Worm (Caenorhabditis elegans) whole organism, L3 larva: ENCODE data around the gene C44B9.3.

Experiments used
- R02D3.7 ChIP-seq: fragments of 150-350 bp; optimal IDR thresholded peaks from 2 replicates; lab custom pipeline; 2014; ENCODE audit warnings: missing biosample characterization, missing genetic modification characterization
- ZK546.5 ChIP-seq: sonication (generic microtip); optimal IDR thresholded peaks from 2 replicates; lab custom pipeline; 2017; ENCODE audit warnings: missing biosample characterization, missing genetic modification characterization
- aly-2 ChIP-seq: fragments of 150-350 bp; optimal IDR thresholded peaks from 2 replicates; lab custom pipeline; 2014; ENCODE audit warnings: missing biosample characterization, missing genetic modification characterization
- ama-1 ChIP-seq: fragments of 150-350 bp; optimal IDR thresholded peaks from 2 replicates; lab custom pipeline; 2018
- ceh-16 ChIP-seq: sonication (generic microtip); optimal IDR thresholded peaks from 2 replicates; lab custom pipeline; 2017; ENCODE audit warnings: missing biosample characterization, missing genetic modification characterization
- ceh-28 ChIP-seq: fragments of 150-350 bp; optimal IDR thresholded peaks from 2 replicates; lab custom pipeline; 2014; ENCODE audit warnings: missing biosample characterization, missing genetic modification reagents, missing genetic modification characterization
- ceh-82 ChIP-seq: fragments of 150-350 bp; optimal IDR thresholded peaks from 2 replicates; lab custom pipeline; 2014; ENCODE audit warnings: missing biosample characterization, missing genetic modification characterization
- daf-12 ChIP-seq: fragments of 150-350 bp; optimal IDR thresholded peaks from 2 replicates; lab custom pipeline; 2014; ENCODE audit warnings: missing biosample characterization, missing genetic modification reagents, missing genetic modification characterization
- egl-27 ChIP-seq: sonication (generic microtip); optimal IDR thresholded peaks from 4 replicates; lab custom pipeline; 2017; ENCODE audit warnings: missing biosample characterization, missing genetic modification reagents, missing genetic modification characterization
- egl-5 ChIP-seq: fragments of 150-350 bp; optimal IDR thresholded peaks from 2 replicates; lab custom pipeline; 2017; ENCODE audit warnings: missing biosample characterization, missing genetic modification reagents, missing genetic modification characterization, inconsistent platforms
- elt-1 ChIP-seq: fragments of 150-350 bp; optimal IDR thresholded peaks from 2 replicates; lab custom pipeline; 2014; ENCODE audit warnings: missing biosample characterization, missing genetic modification characterization
- elt-3 ChIP-seq, 3 experiments: fragments of 150-350 bp in 1 of 3; sonication (generic microtip) in 2 of 3; optimal IDR thresholded peaks; 2 replicates in 2 of 3; 4 replicates in 1 of 3; lab custom pipeline; 2014 to 2017; ENCODE audit warnings: missing biosample characterization in 3 of 3, missing genetic modification characterization in 3 of 3
- fkh-10 ChIP-seq: sonication (generic microtip); optimal IDR thresholded peaks from 2 replicates; lab custom pipeline; 2017; ENCODE audit warnings: missing biosample characterization, missing genetic modification reagents, missing genetic modification characterization
- fkh-2 ChIP-seq: fragments of 150-350 bp; optimal IDR thresholded peaks from 2 replicates; lab custom pipeline; 2014; ENCODE audit warnings: missing biosample characterization, missing genetic modification reagents, missing genetic modification characterization
- fos-1 ChIP-seq: fragments of 150-350 bp; optimal IDR thresholded peaks from 2 replicates; lab custom pipeline; 2014; ENCODE audit warnings: missing biosample characterization, missing genetic modification characterization
- hmg-11 ChIP-seq: sonication (generic microtip); optimal IDR thresholded peaks from 2 replicates; lab custom pipeline; 2016; ENCODE audit warnings: missing genetic modification characterization, missing compliant biosample characterization
- jun-1 ChIP-seq: fragments of 150-350 bp; optimal IDR thresholded peaks from 2 replicates; lab custom pipeline; 2014; ENCODE audit warnings: missing biosample characterization, missing genetic modification reagents, missing genetic modification characterization
- lin-15B ChIP-seq: fragments of 150-350 bp; optimal IDR thresholded peaks from 2 replicates; lab custom pipeline; 2014; ENCODE audit warnings: missing biosample characterization, missing genetic modification characterization
- lin-39 ChIP-seq: fragments of 150-350 bp; optimal IDR thresholded peaks from 2 replicates; lab custom pipeline; 2018; ENCODE audit warnings: missing biosample characterization, missing genetic modification reagents, missing genetic modification characterization
- lsy-12 ChIP-seq: sonication (generic microtip); optimal IDR thresholded peaks from 2 replicates; lab custom pipeline; 2016; ENCODE audit warnings: mild to moderate bottlenecking, missing genetic modification characterization, missing compliant biosample characterization
- mdl-1 ChIP-seq: fragments of 150-350 bp; optimal IDR thresholded peaks from 2 replicates; lab custom pipeline; 2014; ENCODE audit warnings: missing biosample characterization, missing genetic modification characterization
- nfya-1 ChIP-seq: sonication (generic microtip); optimal IDR thresholded peaks from 2 replicates; lab custom pipeline; 2017; ENCODE audit warnings: missing genetic modification characterization, mild to moderate bottlenecking, missing compliant biosample characterization, antibody characterized with exemption, moderate library complexity; ENCODE audit not compliant: insufficient read depth
- nhr-11 ChIP-seq: fragments of 150-350 bp; optimal IDR thresholded peaks from 2 replicates; lab custom pipeline; 2014; ENCODE audit warnings: missing biosample characterization, missing genetic modification characterization
- nhr-12 ChIP-seq: fragments of 150-350 bp; optimal IDR thresholded peaks from 2 replicates; lab custom pipeline; 2014; ENCODE audit warnings: missing biosample characterization, missing genetic modification characterization
- nhr-28 ChIP-seq: fragments of 150-350 bp; optimal IDR thresholded peaks from 2 replicates; lab custom pipeline; 2014; ENCODE audit warnings: missing biosample characterization, missing genetic modification characterization
- pha-4 ChIP-seq: fragments of 150-350 bp; optimal IDR thresholded peaks from 2 replicates; lab custom pipeline; 2014; ENCODE audit warnings: missing biosample characterization, missing genetic modification reagents, missing genetic modification characterization
- pqm-1 ChIP-seq: fragments of 150-350 bp; optimal IDR thresholded peaks from 2 replicates; lab custom pipeline; 2017; ENCODE audit warnings: missing biosample characterization, missing genetic modification characterization, inconsistent platforms
- sea-2 ChIP-seq: fragments of 150-350 bp; sonication (generic microtip); optimal IDR thresholded peaks from 4 replicates; lab custom pipeline; 2014; ENCODE audit warnings: missing biosample characterization, missing genetic modification reagents, missing genetic modification characterization
- snpc-4 ChIP-seq: fragments of 150-350 bp; optimal IDR thresholded peaks from 2 replicates; lab custom pipeline; 2014; ENCODE audit warnings: missing biosample characterization, missing genetic modification characterization
- unc-62 ChIP-seq: fragments of 150-350 bp; sonication (generic microtip); optimal IDR thresholded peaks from 4 replicates; lab custom pipeline; 2014; ENCODE audit warnings: missing biosample characterization, missing genetic modification reagents, missing genetic modification characterization
- ztf-11 ChIP-seq: fragments of 150-350 bp; optimal IDR thresholded peaks from 2 replicates; lab custom pipeline; 2014; ENCODE audit warnings: missing biosample characterization, missing genetic modification characterization

The C44B9.3 gene

ce11 chrIII:10908543-10908942 is 28.6 kb upstream of the C44B9.3 start:
- TF ChIP-seq fos-1 (no peak), nfya-1 (tag; lab: Kevin White, UChicago) (no peak), hmg-11 (tag; lab: Kevin White, UChicago) (no peak), elt-1 (peak; percentile 16), egl-5 (tag; lab: Kevin White, UChicago) (no peak), aly-2 (tag; lab: Kevin White, UChicago) (no peak), pqm-1 (tag; lab: Kevin White, UChicago) (no peak)

ce11 chrIII:10907678-10908217 is 27.8 kb upstream of the C44B9.3 start:
- TF ChIP-seq elt-1 (peak; percentile 77), ceh-82 (tag; lab: Kevin White, UChicago) (no peak)

ce11 chrIII:10906325-10906724 is 26.3 kb upstream of the C44B9.3 start:
- TF ChIP-seq hmg-11 (tag; lab: Kevin White, UChicago) (peak; percentile 25), nhr-11 (tag; lab: Kevin White, UChicago) (no peak)

ce11 chrIII:10905112-10905511 is 25.1 kb upstream of the C44B9.3 start:
- no peak for TF ChIP-seq fkh-10 (GFP tag; lab: Kevin White, UChicago)
- TF ChIP-seq unc-62 (GFP tag; lab: Kevin White, UChicago), result peak; percentile 29
- TF ChIP-seq lin-15B (tag; lab: Kevin White, UChicago), result peak; percentile 16
- peak; percentile 62 for TF ChIP-seq nfya-1 (tag; lab: Kevin White, UChicago)
- no peak for TF ChIP-seq aly-2 (tag; lab: Kevin White, UChicago)
- peak; percentile 68 for TF ChIP-seq hmg-11 (tag; lab: Kevin White, UChicago)
- TF ChIP-seq lin-39 (tag; lab: Kevin White, UChicago), result peak; percentile 52
- peak; percentile 2 for TF ChIP-seq jun-1 (tag; lab: Kevin White, UChicago)
- TF ChIP-seq snpc-4 (tag; lab: Kevin White, UChicago), result no peak
- peak; percentile 80 for TF ChIP-seq ceh-82 (tag; lab: Kevin White, UChicago)
- TF ChIP-seq, all 47 proteins: peak for 7

- TF ChIP-seq nhr-11 (tag; lab: Kevin White, UChicago) (no peak), elt-1 (peak; percentile 68)
Measured at ce11 chrIII:10904320-10904961, 24.5 kb upstream of the C44B9.3 start.

ce11 chrIII:10903009-10903609 is 23.1 kb upstream of the C44B9.3 start:
- TF ChIP-seq egl-27 (tag; lab: Kevin White, UChicago) (no peak), fkh-10 (GFP tag; lab: Kevin White, UChicago) (peak; percentile 71), nhr-11 (tag; lab: Kevin White, UChicago) (peak; percentile 16), nfya-1 (tag; lab: Kevin White, UChicago) (peak; percentile 38), mdl-1 (no peak), lin-15B (tag; lab: Kevin White, UChicago) (peak; percentile 21), snpc-4 (tag; lab: Kevin White, UChicago) (peak; percentile 39), lin-39 (tag; lab: Kevin White, UChicago) (peak; percentile 18)

ce11 chrIII:10902341-10902740 is 22.4 kb upstream of the C44B9.3 start, which contains the start of gene unc-119:
unc-119 (plus strand) TSS chrIII:10902641.
- no peak for TF ChIP-seq lsy-12 (tag; lab: Kevin White, UChicago)
- no peak for TF ChIP-seq lin-15B (tag; lab: Kevin White, UChicago)
- no peak for TF ChIP-seq nhr-12 (tag; lab: Kevin White, UChicago)
- no peak for TF ChIP-seq daf-12 (tag; lab: Kevin White, UChicago)
- no peak for TF ChIP-seq ceh-16 (tag; lab: Kevin White, UChicago)
- TF ChIP-seq lin-39 (tag; lab: Kevin White, UChicago), result no peak
- TF ChIP-seq mdl-1, result no peak
- no peak for TF ChIP-seq ztf-11 (tag; lab: Kevin White, UChicago)
- TF ChIP-seq elt-3 (tag; optimal IDR thresholded peaks at IDR 0.05; lab: Kevin White, UChicago), result no peak
- TF ChIP-seq sea-2 (GFP tag; lab: Kevin White, UChicago), result no peak
- no peak for TF ChIP-seq R02D3.7 (tag; lab: Kevin White, UChicago)
- TF ChIP-seq ama-1 (lab: Kevin White, UChicago), result no peak
- no peak for TF ChIP-seq ZK546.5 (tag; lab: Kevin White, UChicago)
- no peak for TF ChIP-seq aly-2 (tag; lab: Kevin White, UChicago)
- no peak for TF ChIP-seq nhr-28 (tag; lab: Kevin White, UChicago)
- no peak for TF ChIP-seq fkh-2
- TF ChIP-seq pha-4 (tag; lab: Kevin White, UChicago), result no peak
- TF ChIP-seq ceh-28, result no peak
